Worm (Caenorhabditis elegans): Measurements from ENCODE around the gene sas-5.

DNA sequence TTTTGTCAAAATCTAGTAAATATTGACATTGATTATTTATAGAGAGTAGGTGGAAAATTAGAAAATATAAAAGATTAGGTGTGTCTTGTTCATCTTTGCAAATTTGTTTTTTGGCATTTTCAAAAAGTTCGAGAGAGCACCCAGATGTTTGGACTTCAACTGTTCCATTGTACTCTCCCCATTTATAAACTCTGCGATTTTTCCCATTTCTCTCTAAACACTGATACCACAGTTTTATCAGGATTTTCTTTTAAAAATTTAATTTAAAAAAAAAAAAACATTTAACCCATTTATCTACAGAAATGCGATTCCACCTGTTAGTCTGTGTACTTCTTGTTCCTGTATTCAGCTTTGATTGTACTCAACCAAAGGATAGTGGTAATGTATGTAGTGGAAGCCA lies 2.5 kb downstream of the sas-5 start, which contains the start of gene tag-290:
- TF ChIP-seq unc-62 (GFP tag; optimal IDR thresholded peaks at IDR 0.05): no peak
- no peak for TF ChIP-seq unc-120 (tag; optimal IDR thresholded peaks at IDR 0.05; ENCODE audit: poor library complexity, severe bottlenecking)
- no peak for TF ChIP-seq mab-5 (tag; optimal IDR thresholded peaks at IDR 0.05)

Data from whole organism, mixed stage, embryonic.